Worm (Caenorhabditis elegans) whole organism, L2 larva: ENCODE data around the gene isy-1.

Experiments used
- ZK546.5 ChIP-seq: sonication (generic microtip); optimal IDR thresholded peaks from 2 replicates; lab custom pipeline; 2017; ENCODE audit warnings: missing biosample characterization, missing genetic modification characterization
- aly-2 ChIP-seq: fragments of 150-350 bp; optimal IDR thresholded peaks from 2 replicates; lab custom pipeline; 2014; ENCODE audit warnings: missing biosample characterization, missing genetic modification characterization
- ama-1 ChIP-seq: fragments of 150-350 bp; optimal IDR thresholded peaks from 2 replicates; lab custom pipeline; 2018; ENCODE audit warnings: inconsistent platforms
- mbf-1 ChIP-seq: sonication (generic microtip); optimal IDR thresholded peaks from 2 replicates; lab custom pipeline; 2017; ENCODE audit warnings: missing biosample characterization, missing genetic modification characterization
- nhr-10 ChIP-seq: sonication (generic microtip); optimal IDR thresholded peaks from 2 replicates; lab custom pipeline; 2017; ENCODE audit warnings: missing biosample characterization, missing genetic modification characterization
- nhr-77 ChIP-seq: fragments of 150-350 bp; optimal IDR thresholded peaks from 2 replicates; lab custom pipeline; 2014; ENCODE audit warnings: missing biosample characterization, missing genetic modification characterization
- sem-4 ChIP-seq: fragments of 150-350 bp; optimal IDR thresholded peaks from 2 replicates; lab custom pipeline; 2014; ENCODE audit warnings: missing biosample characterization, missing genetic modification reagents, missing genetic modification characterization
- unc-55 ChIP-seq: fragments of 150-350 bp; sonication (generic microtip); optimal IDR thresholded peaks from 3 replicates; lab custom pipeline; 2014; ENCODE audit warnings: missing biosample characterization, missing genetic modification reagents, missing genetic modification characterization
- unc-62 ChIP-seq: fragments of 150-350 bp; optimal IDR thresholded peaks from 2 replicates; lab custom pipeline; 2014; ENCODE audit warnings: missing biosample characterization, missing genetic modification reagents, missing genetic modification characterization
- zag-1 ChIP-seq: fragments of 150-350 bp; optimal IDR thresholded peaks from 2 replicates; lab custom pipeline; 2014; ENCODE audit warnings: missing biosample characterization, missing genetic modification characterization

- TF ChIP-seq unc-55 (no peak), aly-2 (no peak), ZK546.5 (tag; lab: Kevin White, UChicago) (no peak), unc-62 (no peak), nhr-10 (tag; lab: Kevin White, UChicago) (no peak), zag-1 (tag; lab: Kevin White, UChicago) (no peak), mbf-1 (tag; lab: Kevin White, UChicago) (no peak), nhr-77 (tag; lab: Kevin White, UChicago) (no peak), ama-1 (no peak), sem-4 (tag; lab: Kevin White, UChicago) (no peak)
Observed at ce11 chrV:11030675-11031074, 30.2 kb upstream of the isy-1 start.
